Fruit fly (Drosophila melanogaster) whole organism, embryonic: Measurements from ENCODE around the gene mino.
A peak's percentile ranks its signal among the peaks of the same experiment; 100 is the strongest.

Experiments
- Atf6 ChIP-seq: fragments of 200-800 bp; sonication (Bioruptor generic); IDR thresholded peaks from 2 replicates; pipeline ENCODE4 v1.3.6; 2022; ENCODE audit warnings: missing biosample characterization, missing genetic modification characterization
- CG11723 ChIP-seq: fragments of 200-800 bp; sonication (Bioruptor generic); optimal IDR thresholded peaks from 2 replicates; lab custom pipeline; 2017; ENCODE audit warnings: missing biosample characterization, mild to moderate bottlenecking, missing genetic modification characterization
- CG12659 ChIP-seq: fragments of 200-800 bp; sonication (Bioruptor generic); optimal IDR thresholded peaks from 3 replicates; lab custom pipeline; 2017; ENCODE audit warnings: mild to moderate bottlenecking, missing biosample characterization, missing genetic modification reagents, missing genetic modification characterization
- CG14710 ChIP-seq: fragments of 200-800 bp; sonication (Bioruptor generic); optimal IDR thresholded peaks from 3 replicates; lab custom pipeline; 2019; ENCODE audit warnings: missing biosample characterization, mild to moderate bottlenecking, missing genetic modification characterization, moderate library complexity
- CG17186 ChIP-seq: fragments of 200-800 bp; sonication (Bioruptor generic); optimal IDR thresholded peaks from 3 replicates; lab custom pipeline; 2017; ENCODE audit warnings: missing biosample characterization, missing genetic modification reagents, missing genetic modification characterization
- CG17568 ChIP-seq: fragments of 200-800 bp; sonication (Bioruptor generic); optimal IDR thresholded peaks from 2 replicates; lab custom pipeline; 2018; ENCODE audit warnings: missing biosample characterization, mild to moderate bottlenecking, missing genetic modification characterization, moderate library complexity
- CG2116 ChIP-seq: fragments of 200-800 bp; sonication (Bioruptor generic); optimal IDR thresholded peaks from 3 replicates; lab custom pipeline; 2018; ENCODE audit warnings: missing biosample characterization, mild to moderate bottlenecking, missing genetic modification characterization
- CG32767 ChIP-seq: fragments of 200-800 bp; sonication (Bioruptor generic); IDR thresholded peaks from 2 replicates; pipeline ENCODE4 v1.3.6; 2022; ENCODE audit warnings: missing biosample characterization, missing genetic modification characterization
- CG34224 ChIP-seq: fragments of 200-800 bp; sonication (Bioruptor generic); IDR thresholded peaks from 3 replicates; pipeline ENCODE4 v1.3.6; 2022; ENCODE audit warnings: missing biosample characterization, missing genetic modification characterization; ENCODE audit not compliant: partially characterized antibody
- CG34376 ChIP-seq: fragments of 200-800 bp; sonication (Bioruptor generic); optimal IDR thresholded peaks from 2 replicates; lab custom pipeline; 2018; ENCODE audit warnings: missing biosample characterization, mild to moderate bottlenecking, missing genetic modification characterization
- CG42726 ChIP-seq: fragments of 200-800 bp; sonication (Bioruptor generic); IDR thresholded peaks from 2 replicates; pipeline ENCODE4 v1.3.6; 2022; ENCODE audit warnings: missing biosample characterization, missing genetic modification characterization; ENCODE audit not compliant: partially characterized antibody
- CG4360 ChIP-seq: fragments of 200-800 bp; sonication (Bioruptor generic); IDR thresholded peaks from 2 replicates; pipeline ENCODE4 v1.3.6; 2022; ENCODE audit warnings: missing biosample characterization, missing genetic modification characterization
- CG4404 ChIP-seq: fragments of 200-800 bp; sonication (Bioruptor generic); IDR thresholded peaks from 2 replicates; pipeline ENCODE4 v1.3.6; 2022; ENCODE audit warnings: missing biosample characterization, missing genetic modification characterization
- CG6854 ChIP-seq: fragments of 200-800 bp; sonication (Bioruptor generic); optimal IDR thresholded peaks from 3 replicates; lab custom pipeline; 2017; ENCODE audit warnings: missing biosample characterization, mild to moderate bottlenecking, missing genetic modification characterization
- CG8359 ChIP-seq: fragments of 200-800 bp; sonication (Bioruptor generic); optimal IDR thresholded peaks from 2 replicates; lab custom pipeline; 2017; ENCODE audit warnings: missing biosample characterization, mild to moderate bottlenecking, missing genetic modification characterization, borderline replicate concordance
- CG8765 ChIP-seq: fragments of 200-800 bp; sonication (Bioruptor generic); IDR thresholded peaks from 2 replicates; pipeline ENCODE4 v1.3.6; 2022; ENCODE audit warnings: missing biosample characterization, missing genetic modification characterization
- CG9215 ChIP-seq: fragments of 200-800 bp; sonication (Bioruptor generic); IDR thresholded peaks from 2 replicates; pipeline ENCODE4 v1.3.6; 2022; ENCODE audit warnings: missing biosample characterization, missing genetic modification characterization
- CrebB ChIP-seq: fragments of 200-800 bp; sonication (Bioruptor generic); optimal IDR thresholded peaks from 3 replicates; lab custom pipeline; 2018; ENCODE audit warnings: missing biosample characterization, mild to moderate bottlenecking, missing genetic modification characterization
- Dll ChIP-seq: fragments of 200-800 bp; sonication (Bioruptor generic); IDR thresholded peaks from 4 replicates; pipeline ENCODE4 v1.3.6; 2022; ENCODE audit warnings: missing biosample characterization, missing genetic modification characterization; ENCODE audit not compliant: partially characterized antibody
- Doc3 ChIP-seq: fragments of 200-800 bp; sonication (Bioruptor generic); IDR thresholded peaks from 3 replicates; pipeline ENCODE4 v1.3.6; 2022; ENCODE audit warnings: missing biosample characterization, missing genetic modification characterization; ENCODE audit not compliant: partially characterized antibody
- Dp ChIP-seq: fragments of 200-800 bp; sonication (Bioruptor generic); optimal IDR thresholded peaks from 2 replicates; lab custom pipeline; 2018; ENCODE audit warnings: missing biosample characterization, mild to moderate bottlenecking, missing genetic modification characterization, moderate library complexity
- E2f1 ChIP-seq: fragments of 200-800 bp; sonication (Bioruptor generic); IDR thresholded peaks from 2 replicates; pipeline ENCODE4 v1.3.6; 2022; ENCODE audit warnings: missing biosample characterization, missing genetic modification characterization
- HLH3B ChIP-seq: fragments of 200-800 bp; sonication (Bioruptor generic); IDR thresholded peaks from 2 replicates; pipeline ENCODE4 v1.3.6; 2022; ENCODE audit warnings: missing biosample characterization, missing genetic modification characterization
- Hr3 ChIP-seq: fragments of 200-800 bp; sonication (Bioruptor generic); optimal IDR thresholded peaks from 3 replicates; lab custom pipeline; 2016; ENCODE audit warnings: missing biosample characterization, missing genetic modification characterization
- Max ChIP-seq: fragments of 200-800 bp; sonication (Bioruptor generic); optimal IDR thresholded peaks from 2 replicates; lab custom pipeline; 2016; ENCODE audit warnings: missing biosample characterization, mild to moderate bottlenecking, missing genetic modification characterization
- NfI ChIP-seq: fragments of 200-800 bp; sonication (Bioruptor generic); optimal IDR thresholded peaks from 3 replicates; lab custom pipeline; 2018; ENCODE audit warnings: missing biosample characterization, mild to moderate bottlenecking, missing genetic modification characterization, moderate library complexity
- Opbp ChIP-seq: fragments of 200-800 bp; sonication (Bioruptor generic); IDR thresholded peaks from 3 replicates; pipeline ENCODE4 v1.3.6; 2022; ENCODE audit warnings: missing biosample characterization, missing genetic modification characterization; ENCODE audit not compliant: partially characterized antibody
- Spps ChIP-seq: fragments of 200-800 bp; sonication (Bioruptor generic); optimal IDR thresholded peaks from 2 replicates; lab custom pipeline; 2018; ENCODE audit warnings: missing biosample characterization, mild to moderate bottlenecking, missing genetic modification characterization
- Sry-β ChIP-seq: fragments of 200-800 bp; sonication (Bioruptor generic); optimal IDR thresholded peaks from 2 replicates; lab custom pipeline; 2018; ENCODE audit warnings: missing biosample characterization, mild to moderate bottlenecking, missing genetic modification characterization, moderate library complexity
- Sry-δ ChIP-seq: fragments of 200-800 bp; sonication (Bioruptor generic); optimal IDR thresholded peaks from 2 replicates; lab custom pipeline; 2016; ENCODE audit warnings: missing biosample characterization, missing genetic modification characterization
- al ChIP-seq: fragments of 200-800 bp; sonication (Bioruptor generic); IDR thresholded peaks from 2 replicates; pipeline ENCODE4 v1.3.6; 2022; ENCODE audit warnings: missing biosample characterization, missing genetic modification characterization
- ash1 ChIP-seq: fragments of 200-800 bp; sonication (Bioruptor generic); optimal IDR thresholded peaks from 2 replicates; lab custom pipeline; 2018; ENCODE audit warnings: missing biosample characterization, mild to moderate bottlenecking, missing genetic modification characterization
- crc ChIP-seq: fragments of 200-800 bp; sonication (Bioruptor generic); optimal IDR thresholded peaks from 2 replicates; lab custom pipeline; 2016; ENCODE audit warnings: missing biosample characterization, missing genetic modification characterization
- crp ChIP-seq, 2 experiments: fragments of 200-800 bp; sonication (Bioruptor generic); optimal IDR thresholded peaks; 2 replicates in 1 of 2; 3 replicates in 1 of 2; lab custom pipeline; 2017; ENCODE audit warnings: missing biosample characterization in 2 of 2, missing genetic modification characterization in 2 of 2, mild to moderate bottlenecking in 1 of 2, moderate library complexity in 1 of 2
- dan ChIP-seq: fragments of 200-800 bp; sonication (Bioruptor generic); IDR thresholded peaks from 2 replicates; pipeline ENCODE4 v1.3.6; 2022; ENCODE audit warnings: missing biosample characterization, missing genetic modification characterization
- ewg ChIP-seq: fragments of 200-800 bp; sonication (Bioruptor generic); optimal IDR thresholded peaks from 3 replicates; lab custom pipeline; 2017; ENCODE audit warnings: mild to moderate bottlenecking, missing biosample characterization, missing genetic modification reagents, missing genetic modification characterization
- fd64A ChIP-seq: fragments of 200-800 bp; sonication (Bioruptor generic); optimal IDR thresholded peaks from 3 replicates; lab custom pipeline; 2018; ENCODE audit warnings: missing biosample characterization, mild to moderate bottlenecking, missing genetic modification characterization
- gce ChIP-seq: fragments of 200-800 bp; sonication (Bioruptor generic); IDR thresholded peaks from 3 replicates; pipeline ENCODE4 v1.3.6; 2022; ENCODE audit warnings: missing biosample characterization, missing genetic modification characterization
- h ChIP-seq: fragments of >200 bp; optimal IDR thresholded peaks from 2 replicates; lab custom pipeline; 2017
- insv ChIP-seq, 2 experiments: fragments of 200-800 bp; sonication (Bioruptor generic); optimal IDR thresholded peaks; 3 replicates each; lab custom pipeline; 2016 to 2018; ENCODE audit warnings: missing biosample characterization in 2 of 2, missing genetic modification characterization in 2 of 2
- kni ChIP-seq: fragments of 200-800 bp; sonication (Bioruptor generic); optimal IDR thresholded peaks from 3 replicates; lab custom pipeline; 2017; ENCODE audit warnings: mild to moderate bottlenecking, missing biosample characterization, missing genetic modification reagents, missing genetic modification characterization
- lilli ChIP-seq: fragments of 200-800 bp; sonication (Bioruptor generic); optimal IDR thresholded peaks from 3 replicates; lab custom pipeline; 2016; ENCODE audit warnings: missing biosample characterization, missing genetic modification characterization
- luna ChIP-seq: fragments of 200-800 bp; sonication (Bioruptor generic); optimal IDR thresholded peaks from 2 replicates; lab custom pipeline; 2016; ENCODE audit warnings: missing biosample characterization, missing genetic modification characterization
- mirr ChIP-seq: fragments of 200-800 bp; sonication (Bioruptor generic); optimal IDR thresholded peaks from 3 replicates; lab custom pipeline; 2018; ENCODE audit warnings: missing biosample characterization, mild to moderate bottlenecking, missing genetic modification characterization
- nerfin-1 ChIP-seq: fragments of 200-800 bp; sonication (Bioruptor generic); optimal IDR thresholded peaks from 3 replicates; lab custom pipeline; 2019; ENCODE audit warnings: missing biosample characterization, mild to moderate bottlenecking, missing genetic modification characterization, moderate library complexity
- rib ChIP-seq: fragments of 200-800 bp; sonication (Bioruptor generic); IDR thresholded peaks from 2 replicates; pipeline ENCODE4 v1.3.6; 2022; ENCODE audit warnings: missing biosample characterization, missing genetic modification characterization
- schlank ChIP-seq: fragments of 200-800 bp; sonication (Bioruptor generic); optimal IDR thresholded peaks from 2 replicates; lab custom pipeline; 2018; ENCODE audit warnings: missing biosample characterization, mild to moderate bottlenecking, missing genetic modification characterization
- sd ChIP-seq: fragments of 200-800 bp; sonication (Bioruptor generic); optimal IDR thresholded peaks from 3 replicates; lab custom pipeline; 2018; ENCODE audit warnings: missing biosample characterization, mild to moderate bottlenecking, missing genetic modification characterization, moderate library complexity
- sim ChIP-seq: fragments of 200-800 bp; sonication (Bioruptor generic); IDR thresholded peaks from 2 replicates; pipeline ENCODE4 v1.3.6; 2022; ENCODE audit warnings: missing biosample characterization, missing genetic modification characterization
- sna ChIP-seq: fragments of 200-800 bp; sonication (Bioruptor generic); IDR thresholded peaks from 2 replicates; pipeline ENCODE4 v1.3.6; 2022; ENCODE audit warnings: missing biosample characterization, missing genetic modification characterization; ENCODE audit not compliant: partially characterized antibody
- trem ChIP-seq: fragments of 200-800 bp; optimal IDR thresholded peaks from 3 replicates; lab custom pipeline; 2019; ENCODE audit warnings: missing biosample characterization, mild to moderate bottlenecking, missing genetic modification characterization, moderate library complexity

mino gene

DNA sequence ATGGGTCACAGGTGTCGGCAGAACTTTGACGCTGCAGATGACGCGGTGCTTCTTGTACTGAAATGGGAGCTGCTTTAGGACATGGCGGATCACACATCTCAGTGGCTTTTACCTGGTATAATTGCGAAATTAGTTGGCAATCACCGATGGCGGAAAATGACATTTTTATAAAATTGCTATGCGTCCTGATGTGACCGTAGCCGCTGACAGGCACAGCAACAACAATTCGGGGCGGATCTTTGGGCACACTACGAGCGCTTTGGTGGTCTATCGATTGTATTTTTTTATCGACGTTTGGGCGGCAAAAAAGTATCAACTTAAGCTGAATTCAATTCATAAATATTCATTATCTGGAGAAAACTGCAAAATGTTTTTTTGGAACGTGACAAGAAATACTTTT, 28.9 kb downstream of the mino start, which contains the start of gene CG4951 (continued):
- TF ChIP-seq gce (GFP tag; lab: Robert Waterston, UW), result no peak
- TF ChIP-seq mirr (GFP tag; lab: Kevin White, UChicago), result no peak
- TF ChIP-seq luna (GFP tag; lab: Kevin White, UChicago), result no peak
- TF ChIP-seq kni (GFP tag; lab: Kevin White, UChicago), result no peak
- TF ChIP-seq Doc3 (GFP tag; lab: Robert Waterston, UW), result 0 out of 3 replicates have a peak, but pooled peaks have one; percentile 42
- no peak for TF ChIP-seq Hr3
- TF ChIP-seq Opbp (GFP tag; lab: Robert Waterston, UW), result 0 out of 3 replicates have a peak, but pooled peaks have one; percentile 28
- TF ChIP-seq crp (GFP tag; optimal IDR thresholded peaks at IDR 0.05; lab: Kevin White, UChicago), result peak in 1 of 2 experiments; percentile 20
- peak; percentile 70 for TF ChIP-seq CG17186 (GFP tag; lab: Kevin White, UChicago)
- no peak; the same call in 1 of the 2 replicates for TF ChIP-seq sna (GFP tag; lab: Robert Waterston, UW)
- TF ChIP-seq rib (GFP tag; lab: Robert Waterston, UW), result no peak
- TF ChIP-seq schlank (tag; lab: Kevin White, UChicago), result no peak
- no peak for TF ChIP-seq CG9215 (GFP tag; lab: Robert Waterston, UW)
- TF ChIP-seq ewg (GFP tag; lab: Kevin White, UChicago), result no peak
- peak; percentile 62; the same call in 2 of the 4 replicates for TF ChIP-seq Dll (GFP tag; lab: Robert Waterston, UW)
- no peak for TF ChIP-seq CG42726 (GFP tag; lab: Robert Waterston, UW)
- TF ChIP-seq CG4404, result no peak
- no peak for TF ChIP-seq CG32767
- TF ChIP-seq Sry-β (GFP tag; lab: Kevin White, UChicago), result no peak
- TF ChIP-seq CG34376, result no peak
- TF ChIP-seq E2f1, result no peak
- TF ChIP-seq nerfin-1 (tag; lab: Kevin White, UChicago), result peak; percentile 19
- TF ChIP-seq CrebB (tag; lab: Kevin White, UChicago), result no peak
- TF ChIP-seq CG6854 (GFP tag; lab: Kevin White, UChicago), result no peak
- TF ChIP-seq HLH3B (GFP tag; lab: Robert Waterston, UW), result no peak
- TF ChIP-seq crc (GFP tag; lab: Kevin White, UChicago), result no peak
- TF ChIP-seq NfI, result no peak
- TF ChIP-seq CG8359 (GFP tag; lab: Kevin White, UChicago), result no peak
- TF ChIP-seq sim (GFP tag; lab: Robert Waterston, UW), result no peak
- peak; percentile 96 for TF ChIP-seq Dp (GFP tag; lab: Kevin White, UChicago)
- no peak for TF ChIP-seq CG8765 (GFP tag; lab: Robert Waterston, UW)
- peak; percentile 58 for TF ChIP-seq Sry-δ (GFP tag; lab: Kevin White, UChicago)
- TF ChIP-seq trem, result peak; percentile 66
- TF ChIP-seq al (GFP tag; lab: Robert Waterston, UW), result no peak
- TF ChIP-seq sd (tag; lab: Kevin White, UChicago), result no peak
- TF ChIP-seq Atf6 (GFP tag; lab: Robert Waterston, UW), result no peak
- no peak for TF ChIP-seq fd64A
- no peak for TF ChIP-seq h (lab: Kevin White, UChicago)
- no peak for TF ChIP-seq CG11723 (GFP tag; lab: Kevin White, UChicago)
- TF ChIP-seq Spps (tag; lab: Kevin White, UChicago), result no peak
- TF ChIP-seq insv (GFP tag; optimal IDR thresholded peaks at IDR 0.05; lab: Kevin White, UChicago), result no peak
- no peak for TF ChIP-seq ash1 (GFP tag; lab: Kevin White, UChicago)
- peak; percentile 40 for TF ChIP-seq CG14710 (tag; lab: Kevin White, UChicago)
- TF ChIP-seq CG4360 (GFP tag; lab: Robert Waterston, UW), result peak; percentile 85
- TF ChIP-seq CG2116 (GFP tag; lab: Kevin White, UChicago), result peak; percentile 68
- no peak for TF ChIP-seq dan (GFP tag; lab: Robert Waterston, UW)
- peak; percentile 57; the same call in 2 of the 3 replicates for TF ChIP-seq CG34224 (GFP tag; lab: Robert Waterston, UW)
- no peak for TF ChIP-seq CG17568 (GFP tag; lab: Kevin White, UChicago)
- no peak for TF ChIP-seq Max (GFP tag; lab: Kevin White, UChicago)
- peak; percentile 2 for TF ChIP-seq CG12659
- no peak for TF ChIP-seq lilli (GFP tag; lab: Kevin White, UChicago)
